Worm (Caenorhabditis elegans) whole organism, young adult: ENCODE data around the gene F53B7.7.
A peak's percentile ranks its signal among the peaks of the same experiment; 100 is the strongest.

Source experiments
- B0019.2 ChIP-seq: fragments of 200-800 bp; sonication (Bioruptor generic); conservative IDR thresholded peaks from 2 replicates; pipeline ENCODE4 v1.3.6; 2022; ENCODE audit warnings: missing genetic modification reagents, missing genetic modification characterization, missing compliant biosample characterization
- B0035.1 ChIP-seq: sonication (generic microtip); optimal IDR thresholded peaks from 2 replicates; lab custom pipeline; 2016; ENCODE audit warnings: missing genetic modification characterization, mild to moderate bottlenecking, missing compliant biosample characterization, missing genotype, missing genetic modification reagents
- F10E7.11 ChIP-seq: sonication (generic microtip); optimal IDR thresholded peaks from 2 replicates; lab custom pipeline; 2017; ENCODE audit warnings: mild to moderate bottlenecking, missing genetic modification characterization, moderate library complexity, missing compliant biosample characterization
- F33H1.4 ChIP-seq: fragments of 200-800 bp; sonication (Bioruptor generic); IDR thresholded peaks from 2 replicates; pipeline ENCODE4 v1.3.6; 2022; ENCODE audit warnings: missing genetic modification reagents, missing genetic modification characterization, missing compliant biosample characterization
- F55B11.4 ChIP-seq: sonication (generic microtip); optimal IDR thresholded peaks from 2 replicates; lab custom pipeline; 2016; ENCODE audit warnings: missing compliant biosample characterization, missing genetic modification characterization, borderline replicate concordance; ENCODE audit not compliant: insufficient read depth
- K11D2.4 ChIP-seq: fragments of 200-800 bp; sonication (Bioruptor generic); IDR thresholded peaks from 2 replicates; pipeline ENCODE4 v1.3.6; 2022; ENCODE audit warnings: missing genetic modification reagents, missing genetic modification characterization, missing compliant biosample characterization
- K12H6.12 ChIP-seq: fragments of 200-800 bp; sonication (Bioruptor generic); optimal IDR thresholded peaks from 2 replicates; lab custom pipeline; 2018; ENCODE audit warnings: mild to moderate bottlenecking, missing genetic modification characterization, missing compliant biosample characterization
- akir-1 ChIP-seq: fragments of 200-800 bp; sonication (Bioruptor generic); optimal IDR thresholded peaks from 2 replicates; lab custom pipeline; 2018; ENCODE audit warnings: mild to moderate bottlenecking, missing genetic modification characterization, moderate library complexity, missing compliant biosample characterization
- attf-5 ChIP-seq: fragments of 200-800 bp; sonication (Bioruptor generic); optimal IDR thresholded peaks from 2 replicates; lab custom pipeline; 2018; ENCODE audit warnings: mild to moderate bottlenecking, missing genetic modification characterization, missing compliant biosample characterization
- attf-6 ChIP-seq: fragments of 200-800 bp; sonication (Bioruptor generic); IDR thresholded peaks from 2 replicates; pipeline ENCODE4 v1.3.6; 2022; ENCODE audit warnings: missing genetic modification reagents, missing genetic modification characterization, missing compliant biosample characterization
- ceh-40 ChIP-seq: fragments of 200-800 bp; sonication (Bioruptor generic); IDR thresholded peaks from 2 replicates; pipeline ENCODE4 v1.3.6; 2022; ENCODE audit warnings: missing genetic modification characterization, missing compliant biosample characterization
- ceh-91 ChIP-seq: fragments of 200-800 bp; sonication (Bioruptor generic); IDR thresholded peaks from 2 replicates; pipeline ENCODE4 v1.3.6; 2022; ENCODE audit warnings: missing genetic modification reagents, missing genetic modification characterization, missing compliant biosample characterization
- chd-7 ChIP-seq: sonication (generic microtip); optimal IDR thresholded peaks from 2 replicates; lab custom pipeline; 2016; ENCODE audit warnings: mild to moderate bottlenecking, missing genetic modification characterization, moderate library complexity, missing compliant biosample characterization
- ets-4 ChIP-seq: fragments of 200-800 bp; sonication (Bioruptor generic); optimal IDR thresholded peaks from 2 replicates; lab custom pipeline; 2018; ENCODE audit warnings: mild to moderate bottlenecking, missing genetic modification characterization, missing compliant biosample characterization
- him-1 ChIP-seq: sonication (generic microtip); optimal IDR thresholded peaks from 2 replicates; lab custom pipeline; 2016; ENCODE audit warnings: missing genotype, missing genetic modification reagents, missing genetic modification characterization, missing compliant biosample characterization
- lag-1 ChIP-seq: fragments of 200-800 bp; sonication (Bioruptor generic); IDR thresholded peaks from 2 replicates; pipeline ENCODE4 v1.3.6; 2022; ENCODE audit warnings: missing genetic modification reagents, missing genetic modification characterization, missing compliant biosample characterization
- let-607 ChIP-seq, 2 experiments: fragments of 200-800 bp in 1 of 2; sonication (Bioruptor generic) in 1 of 2; sonication (generic microtip) in 1 of 2; optimal IDR thresholded peaks; 2 replicates each; lab custom pipeline; 2016 to 2018; ENCODE audit warnings: mild to moderate bottlenecking in 2 of 2, missing compliant biosample characterization in 2 of 2, missing genetic modification characterization in 2 of 2, moderate library complexity in 2 of 2, missing genotype in 1 of 2
- lin-35 ChIP-seq, 3 experiments: fragments of 150-350 bp in 2 of 3; sonication (generic microtip) in 1 of 3; optimal IDR thresholded peaks; 2 replicates each; lab custom pipeline; 2014 to 2018; ENCODE audit warnings: missing biosample characterization in 3 of 3, missing genetic modification characterization in 3 of 3, missing genetic modification reagents in 3 of 3
- madf-3 ChIP-seq: fragments of 200-800 bp; sonication (Bioruptor generic); IDR thresholded peaks from 2 replicates; pipeline ENCODE4 v1.3.6; 2022; ENCODE audit warnings: missing genetic modification reagents, missing genetic modification characterization, missing compliant biosample characterization
- nhr-179 ChIP-seq: sonication (generic microtip); optimal IDR thresholded peaks from 2 replicates; lab custom pipeline; 2016; ENCODE audit warnings: mild to moderate bottlenecking, missing genetic modification characterization, missing compliant biosample characterization
- nhr-80 ChIP-seq: sonication (generic microtip); optimal IDR thresholded peaks from 2 replicates; lab custom pipeline; 2016; ENCODE audit warnings: missing genetic modification characterization, missing compliant biosample characterization
- pbrm-1 ChIP-seq: fragments of 200-800 bp; sonication (Bioruptor generic); IDR thresholded peaks from 2 replicates; pipeline ENCODE4 v1.3.6; 2022; ENCODE audit warnings: missing genetic modification reagents, missing genetic modification characterization, missing compliant biosample characterization
- rec-8 ChIP-seq, 2 experiments: sonication (generic microtip); optimal IDR thresholded peaks; 2 replicates each; lab custom pipeline; 2016; ENCODE audit warnings: mild to moderate bottlenecking in 2 of 2, missing genetic modification characterization in 2 of 2, missing genetic modification reagents in 2 of 2, missing genotype in 2 of 2, missing biosample characterization in 1 of 2, missing compliant biosample characterization in 1 of 2, moderate library complexity in 1 of 2
- repo-1 ChIP-seq: sonication (generic microtip); optimal IDR thresholded peaks from 2 replicates; lab custom pipeline; 2017; ENCODE audit warnings: mild to moderate bottlenecking, missing genetic modification characterization, missing compliant biosample characterization
- snpc-3.4 ChIP-seq: sonication (generic microtip); optimal IDR thresholded peaks from 2 replicates; lab custom pipeline; 2017; ENCODE audit warnings: missing genetic modification characterization, mild to moderate bottlenecking, missing compliant biosample characterization, antibody characterized with exemption, moderate library complexity, missing genotype, missing genetic modification reagents
- unc-130 ChIP-seq: sonication (generic microtip); optimal IDR thresholded peaks from 2 replicates; lab custom pipeline; 2016; ENCODE audit warnings: missing genetic modification reagents, missing genetic modification characterization, missing compliant biosample characterization
- unc-62 ChIP-seq: fragments of 150-350 bp; optimal IDR thresholded peaks from 2 replicates; lab custom pipeline; 2014; ENCODE audit warnings: missing biosample characterization, missing genetic modification reagents, missing genetic modification characterization
- ztf-26 ChIP-seq: sonication (generic microtip); optimal IDR thresholded peaks from 2 replicates; lab custom pipeline; 2017; ENCODE audit warnings: missing genetic modification characterization, missing compliant biosample characterization
- ztf-3 ChIP-seq: fragments of 200-800 bp; sonication (Bioruptor generic); optimal IDR thresholded peaks from 2 replicates; lab custom pipeline; 2018; ENCODE audit warnings: mild to moderate bottlenecking, missing genetic modification characterization, missing compliant biosample characterization

F53B7.7 gene

ce11 chrV:10967594-10968273 is 31.2 kb upstream of the F53B7.7 start (continued):
- peak; percentile 57 for TF ChIP-seq chd-7 (tag; lab: Kevin White, UChicago)
- TF ChIP-seq unc-130 (GFP tag; lab: Kevin White, UChicago): peak; percentile 51
- TF ChIP-seq let-607 (tag; optimal IDR thresholded peaks at IDR 0.05; lab: Kevin White, UChicago): peak; percentile 98 to 99
- TF ChIP-seq attf-6 (GFP tag; lab: Robert Waterston, UW): 0 out of 2 replicates have a peak, but pooled peaks have one; percentile 13
- peak in 1 of 3 experiments; percentile 55 for TF ChIP-seq lin-35 (GFP tag; optimal IDR thresholded peaks at IDR 0.05; lab: Kevin White, UChicago)
- peak; percentile 79 for TF ChIP-seq snpc-3.4
- TF ChIP-seq pbrm-1 (GFP tag; lab: Robert Waterston, UW): peak; percentile 34; the same call in 1 of the 2 replicates
- no peak for TF ChIP-seq lag-1
- TF ChIP-seq madf-3 (GFP tag; lab: Robert Waterston, UW): 0 out of 2 replicates have a peak, but pooled peaks have one; percentile 15
- TF ChIP-seq attf-5 (GFP tag; lab: Kevin White, UChicago): peak; percentile 24
- peak; percentile 99 for TF ChIP-seq nhr-80 (tag; lab: Kevin White, UChicago)
- TF ChIP-seq rec-8 (tag; optimal IDR thresholded peaks at IDR 0.05; lab: Kevin White, UChicago): no peak
- peak; percentile 72 for TF ChIP-seq ets-4 (GFP tag; lab: Kevin White, UChicago)

ce11 chrV:10970070-10970469 is 28.8 kb upstream of the F53B7.7 start, which contains the start of gene F17C11.22:
Gene F17C11.22, minus strand, starts transcription at chrV:10970170.
- TF ChIP-seq K12H6.12 (tag; lab: Kevin White, UChicago) (no peak), F10E7.11 (tag; lab: Kevin White, UChicago) (no peak)
- TF ChIP-seq, all 124 proteins: peak for 0

ce11 chrV:10970930-10971329 is 28.0 kb upstream of the F53B7.7 start:
- TF ChIP-seq ets-4 (GFP tag; lab: Kevin White, UChicago) (no peak), lag-1 (no peak), him-1 (tag; lab: Kevin White, UChicago) (no peak), ceh-40 (no peak), ceh-91 (GFP tag; lab: Robert Waterston, UW) (no peak), K11D2.4 (GFP tag; lab: Robert Waterston, UW) (no peak)

- no peak for TF ChIP-seq F10E7.11 (tag; lab: Kevin White, UChicago)
- TF ChIP-seq nhr-179: no peak
- no peak for TF ChIP-seq B0035.1 (tag; lab: Kevin White, UChicago)
- TF ChIP-seq ztf-3 (GFP tag; lab: Kevin White, UChicago): no peak
- no peak for TF ChIP-seq rec-8 (tag; optimal IDR thresholded peaks at IDR 0.05; lab: Kevin White, UChicago)
- no peak for TF ChIP-seq ztf-26
- TF ChIP-seq F55B11.4: no peak
- TF ChIP-seq F33H1.4 (GFP tag; lab: Robert Waterston, UW): no peak
- TF ChIP-seq B0019.2: no peak
- no peak for TF ChIP-seq unc-62 (GFP tag; lab: Kevin White, UChicago)
These were observed 23.8 kb upstream of the F53B7.7 start for ce11 chrV:10975091-10975490.

- no peak for TF ChIP-seq B0035.1 (tag; lab: Kevin White, UChicago)
- no peak for TF ChIP-seq unc-62 (GFP tag; lab: Kevin White, UChicago)
- no peak for TF ChIP-seq unc-130 (GFP tag; lab: Kevin White, UChicago)
- no peak for TF ChIP-seq repo-1 (tag; lab: Kevin White, UChicago)
- no peak for TF ChIP-seq akir-1 (GFP tag; lab: Kevin White, UChicago)
- TF ChIP-seq, all 124 proteins: peak for 0
These were observed 17.8 kb upstream of the F53B7.7 start, which contains the start of gene fig-1 for ce11 chrV:10981113-10981512. Gene fig-1, minus strand, starts transcription at chrV:10981213.
